Worm (Caenorhabditis elegans): ENCODE data around the gene Y53F4B.27.

The Y53F4B.27 gene

DNA sequence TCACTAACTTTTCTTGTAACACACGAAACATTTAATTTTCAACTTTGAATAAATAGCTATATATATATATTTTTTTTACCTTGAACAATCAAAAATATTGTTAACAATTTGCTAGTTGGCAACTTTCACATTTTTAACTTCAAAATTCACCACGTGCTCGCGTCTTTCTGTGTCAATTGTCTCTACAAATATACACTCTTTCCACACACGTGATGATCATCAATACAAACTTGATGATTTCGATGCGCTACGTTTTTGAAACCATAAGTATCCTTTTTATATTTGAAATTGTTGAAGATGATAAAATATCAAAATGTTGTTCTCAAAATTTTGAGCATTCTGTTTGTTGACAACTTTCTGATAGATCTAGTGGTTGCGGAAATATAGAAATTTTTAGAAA, 49.7 kb downstream of the Y53F4B.27 start:
- no peak for TF ChIP-seq daf-16 (GFP tag; optimal IDR thresholded peaks at IDR 0.05)
- peak; percentile 33 for TF ChIP-seq daf-16 (tag; optimal IDR thresholded peaks at IDR 0.05)
- no peak for TF ChIP-seq unc-130 (GFP tag; optimal IDR thresholded peaks at IDR 0.05)
- peak; percentile 72 for TF ChIP-seq hlh-30 (tag; optimal IDR thresholded peaks at IDR 0.05; ENCODE audit: insufficient read depth)
- TF ChIP-seq dmd-9 (GFP tag; IDR thresholded peaks at IDR 0.05): no peak
- TF ChIP-seq nhr-28 (tag; optimal IDR thresholded peaks at IDR 0.05): peak; percentile 10
- no peak for TF ChIP-seq egl-43 (GFP tag; IDR thresholded peaks at IDR 0.05)
- no peak for TF ChIP-seq nhr-237 (tag; optimal IDR thresholded peaks at IDR 0.05)
- TF ChIP-seq tag-97 (GFP tag; IDR thresholded peaks at IDR 0.05): no peak

ce11 chrII:15196433-15196832, 50.7 kb downstream of the Y53F4B.27 start, which contains the start of gene spsb-1:
TSS of gene spsb-1 (plus strand) at chrII:15196733.
- TF ChIP-seq nhr-77 (tag; optimal IDR thresholded peaks at IDR 0.05) (no peak), hlh-11 (tag; optimal IDR thresholded peaks at IDR 0.05) (no peak), hif-1 (tag; optimal IDR thresholded peaks at IDR 0.05) (no peak), hmg-1.1 (GFP tag; IDR thresholded peaks at IDR 0.05) (no peak), Y48G9A.11 (GFP tag; IDR thresholded peaks at IDR 0.05) (no peak), attf-4 (tag; optimal IDR thresholded peaks at IDR 0.05) (no peak), nhr-111 (GFP tag; optimal IDR thresholded peaks at IDR 0.05) (no peak), dmd-6 (GFP tag; IDR thresholded peaks at IDR 0.05) (no peak)

ce11 chrII:15197500-15197899, 51.8 kb downstream of the Y53F4B.27 start:
- no peak for TF ChIP-seq mep-1 (tag; optimal IDR thresholded peaks at IDR 0.05)
- TF ChIP-seq nhr-25 (tag; optimal IDR thresholded peaks at IDR 0.05; ENCODE audit: borderline replicate concordance, insufficient read depth): no peak
- TF ChIP-seq mxl-3 (GFP tag; optimal IDR thresholded peaks at IDR 0.05): no peak
- TF ChIP-seq mxl-2 (GFP tag; conservative IDR thresholded peaks at IDR 0.05): peak; percentile 38; the same call in 1 of the 2 replicates
- TF ChIP-seq dpl-1 (GFP tag; optimal IDR thresholded peaks at IDR 0.05): no peak
- no peak for TF ChIP-seq daf-19 (GFP tag; conservative IDR thresholded peaks at IDR 0.05)
- TF ChIP-seq nhr-237 (tag; optimal IDR thresholded peaks at IDR 0.05): no peak
- TF ChIP-seq lsy-2 (tag; optimal IDR thresholded peaks at IDR 0.05): peak in 1 of 2 experiments; percentile 1
- TF ChIP-seq nhr-48 (tag; optimal IDR thresholded peaks at IDR 0.05): no peak
- no peak for TF ChIP-seq nhr-76 (tag; optimal IDR thresholded peaks at IDR 0.05)
- peak; percentile 59 for TF ChIP-seq nhr-28 (tag; optimal IDR thresholded peaks at IDR 0.05)
- TF ChIP-seq mes-2 (tag; optimal IDR thresholded peaks at IDR 0.05; ENCODE audit: poor library complexity, severe bottlenecking): peak; percentile 29
- TF ChIP-seq saeg-2 (GFP tag; IDR thresholded peaks at IDR 0.05): no peak
- peak; percentile 7 for TF ChIP-seq nhr-102 (tag; optimal IDR thresholded peaks at IDR 0.05)
- TF ChIP-seq Y105C5A.15 (GFP tag; IDR thresholded peaks at IDR 0.05): no peak
- TF ChIP-seq nhr-11 (tag; optimal IDR thresholded peaks at IDR 0.05): no peak
- no peak for TF ChIP-seq daf-16 (GFP tag; optimal IDR thresholded peaks at IDR 0.05)
- TF ChIP-seq daf-16 (tag; optimal IDR thresholded peaks at IDR 0.05): peak; percentile 74
- TF ChIP-seq spr-1 (tag; optimal IDR thresholded peaks at IDR 0.05): no peak
- no peak for TF ChIP-seq lin-15B (tag; optimal IDR thresholded peaks at IDR 0.05)
- no peak for TF ChIP-seq lin-38 (GFP tag; IDR thresholded peaks at IDR 0.05)
- TF ChIP-seq ZK337.2 (GFP tag; IDR thresholded peaks at IDR 0.05): no peak
- TF ChIP-seq D1046.2 (GFP tag; IDR thresholded peaks at IDR 0.05): no peak
- no peak for TF ChIP-seq ceh-20 (GFP tag; IDR thresholded peaks at IDR 0.05)
- TF ChIP-seq zip-2 (tag; optimal IDR thresholded peaks at IDR 0.05): no peak
- no peak for TF ChIP-seq arid-1 (GFP tag; conservative IDR thresholded peaks at IDR 0.05)
- TF ChIP-seq lin-39 (tag; optimal IDR thresholded peaks at IDR 0.05): no peak
- TF ChIP-seq ZK546.5 (tag; optimal IDR thresholded peaks at IDR 0.05): no peak
- peak; percentile 64 for TF ChIP-seq hlh-11 (tag; optimal IDR thresholded peaks at IDR 0.05)
- no peak for TF ChIP-seq egl-27 (tag; optimal IDR thresholded peaks at IDR 0.05)
- no peak for TF ChIP-seq ces-1 (GFP tag; optimal IDR thresholded peaks at IDR 0.05)
- no peak for TF ChIP-seq Y75B8A.6 (GFP tag; IDR thresholded peaks at IDR 0.05)
- TF ChIP-seq hlh-30 (tag; optimal IDR thresholded peaks at IDR 0.05; ENCODE audit: insufficient read depth): peak; percentile 31
- TF ChIP-seq tag-97 (GFP tag; IDR thresholded peaks at IDR 0.05): no peak
- no peak for TF ChIP-seq snpc-4 (tag; optimal IDR thresholded peaks at IDR 0.05)
- peak; percentile 71 for TF ChIP-seq dmd-6 (GFP tag; IDR thresholded peaks at IDR 0.05)
- no peak for TF ChIP-seq duxl-1 (tag; optimal IDR thresholded peaks at IDR 0.05; ENCODE audit: poor library complexity)
- no peak for TF ChIP-seq zfp-3 (GFP tag; conservative IDR thresholded peaks at IDR 0.05)

All from whole organism, L4 larva.